Worm (Caenorhabditis elegans) whole organism, late embryonic: ENCODE data around the gene cutl-1.

ENCODE experiments used
- ceh-31 ChIP-seq: sonication (generic microtip); optimal IDR thresholded peaks from 2 replicates; lab custom pipeline; 2016; ENCODE audit warnings: missing genetic modification characterization, missing compliant biosample characterization
- ceh-34 ChIP-seq: sonication (generic microtip); optimal IDR thresholded peaks from 2 replicates; lab custom pipeline; 2016; ENCODE audit warnings: mild to moderate bottlenecking, missing genetic modification characterization, missing compliant biosample characterization
- ceh-45 ChIP-seq: fragments of 200-800 bp; sonication (Bioruptor generic); IDR thresholded peaks from 2 replicates; pipeline ENCODE4 v1.3.6; 2022; ENCODE audit warnings: missing genetic modification reagents, missing genetic modification characterization, missing compliant biosample characterization
- ceh-48 ChIP-seq: sonication (generic microtip); optimal IDR thresholded peaks from 2 replicates; lab custom pipeline; 2016; ENCODE audit warnings: missing genetic modification characterization, inconsistent platforms, missing compliant biosample characterization
- ets-4 ChIP-seq: sonication (generic microtip); optimal IDR thresholded peaks from 2 replicates; lab custom pipeline; 2016; ENCODE audit warnings: missing genetic modification characterization, missing compliant biosample characterization
- fkh-6 ChIP-seq: sonication (generic microtip); optimal IDR thresholded peaks from 2 replicates; lab custom pipeline; 2016; ENCODE audit warnings: missing genetic modification characterization, missing compliant biosample characterization
- nfya-1 ChIP-seq: sonication (generic microtip); optimal IDR thresholded peaks from 2 replicates; lab custom pipeline; 2017; ENCODE audit warnings: missing genetic modification characterization, mild to moderate bottlenecking, missing compliant biosample characterization, antibody characterized with exemption, moderate library complexity
- pha-2 ChIP-seq: sonication (generic microtip); optimal IDR thresholded peaks from 2 replicates; lab custom pipeline; 2017; ENCODE audit warnings: mild to moderate bottlenecking, missing genetic modification characterization, missing compliant biosample characterization
- pha-4 ChIP-seq: fragments of 150-350 bp; optimal IDR thresholded peaks from 2 replicates; lab custom pipeline; 2018; ENCODE audit warnings: missing biosample characterization, missing genetic modification reagents, missing genetic modification characterization
- rnt-1 ChIP-seq: sonication (generic microtip); optimal IDR thresholded peaks from 2 replicates; lab custom pipeline; 2016; ENCODE audit warnings: missing genetic modification characterization, missing compliant biosample characterization
- unc-42 ChIP-seq: sonication (generic microtip); optimal IDR thresholded peaks from 2 replicates; lab custom pipeline; 2016; ENCODE audit warnings: missing genotype, missing genetic modification characterization, missing compliant biosample characterization

DNA sequence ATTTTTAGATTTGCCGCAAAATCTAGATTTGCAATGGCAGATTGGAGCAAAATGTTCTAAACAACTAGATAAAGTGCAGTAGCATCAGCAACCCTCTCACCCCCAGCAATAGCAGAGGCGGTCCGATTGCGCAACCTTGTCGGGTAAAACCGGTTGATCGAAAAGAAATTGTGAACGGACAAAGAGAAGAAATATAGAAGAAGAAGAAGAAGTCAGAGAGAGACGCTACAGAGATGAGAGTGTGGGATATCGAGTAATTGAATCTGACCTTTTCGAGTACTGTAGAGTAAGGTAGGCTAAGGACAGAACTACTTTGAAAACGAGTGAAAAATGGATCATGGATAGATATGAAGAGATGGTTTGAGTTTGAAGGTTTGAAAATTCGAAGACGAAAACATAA is 30.1 kb downstream of the cutl-1 start:
- TF ChIP-seq ceh-34 (tag; lab: Kevin White, UChicago) (no peak), ceh-45 (no peak), ceh-31 (tag; lab: Kevin White, UChicago) (no peak), nfya-1 (tag; lab: Kevin White, UChicago) (no peak), fkh-6 (tag; lab: Kevin White, UChicago) (no peak), unc-42 (tag; lab: Kevin White, UChicago) (no peak), pha-4 (tag; lab: Kevin White, UChicago) (no peak), ceh-48 (tag; lab: Kevin White, UChicago) (no peak), pha-2 (tag; lab: Kevin White, UChicago) (no peak), ets-4 (tag; lab: Kevin White, UChicago) (no peak), rnt-1 (tag; lab: Kevin White, UChicago) (no peak)
